Worm (Caenorhabditis elegans): ENCODE results near the gene F55B11.5.

- TF ChIP-seq elt-3 (tag; optimal IDR thresholded peaks at IDR 0.05) (no peak), nhr-76 (tag; optimal IDR thresholded peaks at IDR 0.05) (no peak)
These were observed 37.4 kb upstream of the F55B11.5 start for ce11 chrIV:14390023-14390614.

All from whole organism, L1 larva.